Worm (Caenorhabditis elegans) whole organism, young adult: Measurements from ENCODE around the gene str-162.

ENCODE experiments used
- F39B2.1 ChIP-seq: fragments of 200-800 bp; sonication (Bioruptor generic); IDR thresholded peaks from 2 replicates; pipeline ENCODE4 v1.3.6; 2022; ENCODE audit warnings: missing genetic modification reagents, missing genetic modification characterization, missing compliant biosample characterization
- him-1 ChIP-seq: sonication (generic microtip); optimal IDR thresholded peaks from 2 replicates; lab custom pipeline; 2016; ENCODE audit warnings: missing genotype, missing genetic modification reagents, missing genetic modification characterization, missing compliant biosample characterization
- lsl-1 ChIP-seq: fragments of 200-800 bp; sonication (Bioruptor generic); optimal IDR thresholded peaks from 2 replicates; lab custom pipeline; 2018; ENCODE audit warnings: mild to moderate bottlenecking, missing genetic modification characterization, moderate library complexity, missing compliant biosample characterization
- tlf-1 ChIP-seq: fragments of 200-800 bp; sonication (Bioruptor generic); optimal IDR thresholded peaks from 2 replicates; lab custom pipeline; 2018; ENCODE audit warnings: mild to moderate bottlenecking, missing genetic modification characterization, missing compliant biosample characterization
- ztf-25 ChIP-seq: fragments of 200-800 bp; sonication (Bioruptor generic); IDR thresholded peaks from 2 replicates; pipeline ENCODE4 v1.3.6; 2022; ENCODE audit warnings: missing genetic modification reagents, missing genetic modification characterization, missing compliant biosample characterization

DNA sequence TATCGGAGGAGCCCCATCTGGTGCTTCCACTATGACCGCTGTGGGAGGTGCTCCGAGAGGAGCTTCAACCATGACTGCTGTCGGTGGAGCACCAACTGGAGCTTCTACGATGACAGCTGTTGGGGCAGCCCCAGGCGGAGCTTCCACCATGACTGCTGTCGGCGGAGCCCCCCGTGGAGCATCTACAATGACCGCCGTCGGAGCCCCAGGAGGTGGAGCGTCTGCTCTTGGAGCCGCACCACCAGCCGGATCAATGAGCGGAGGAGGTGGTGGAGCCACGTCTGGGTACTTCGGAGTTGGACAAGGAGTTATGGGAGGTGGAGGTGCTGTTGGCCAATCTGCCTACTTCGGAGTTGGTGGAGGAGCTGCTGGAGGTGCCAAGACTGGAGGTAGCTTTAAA, 4.8 kb downstream of the str-162 start:
- TF ChIP-seq tlf-1 (GFP tag; lab: Kevin White, UChicago) (no peak), him-1 (tag; lab: Kevin White, UChicago) (no peak), ztf-25 (GFP tag; lab: Robert Waterston, UW) (no peak), lsl-1 (GFP tag; lab: Kevin White, UChicago) (no peak), F39B2.1 (no peak)
